Worm (Caenorhabditis elegans): ENCODE results near the gene T08D10.3.
A peak's percentile ranks its signal among the peaks of the same experiment; 100 is the strongest.

ce11 chrX:11946788-11947463 lies 8.3 kb upstream of the T08D10.3 start, which contains the start of gene nfya-1:
- TF ChIP-seq vab-15 (tag; optimal IDR thresholded peaks at IDR 0.05) = no peak
- TF ChIP-seq mep-1 (tag; optimal IDR thresholded peaks at IDR 0.05) = peak; percentile 84
- TF ChIP-seq elt-3 (tag; optimal IDR thresholded peaks at IDR 0.05) = peak in 1 of 6 experiments; percentile 64
- peak; percentile 43 for TF ChIP-seq swsn-7 (tag; optimal IDR thresholded peaks at IDR 0.05)
- no peak for TF ChIP-seq ztf-4 (tag; optimal IDR thresholded peaks at IDR 0.05)
- TF ChIP-seq mdl-1 (tag; optimal IDR thresholded peaks at IDR 0.05) = peak in 1 of 2 experiments; percentile 35
